Worm (Caenorhabditis elegans): Measurements from ENCODE around the gene eat-20.

The eat-20 gene

DNA sequence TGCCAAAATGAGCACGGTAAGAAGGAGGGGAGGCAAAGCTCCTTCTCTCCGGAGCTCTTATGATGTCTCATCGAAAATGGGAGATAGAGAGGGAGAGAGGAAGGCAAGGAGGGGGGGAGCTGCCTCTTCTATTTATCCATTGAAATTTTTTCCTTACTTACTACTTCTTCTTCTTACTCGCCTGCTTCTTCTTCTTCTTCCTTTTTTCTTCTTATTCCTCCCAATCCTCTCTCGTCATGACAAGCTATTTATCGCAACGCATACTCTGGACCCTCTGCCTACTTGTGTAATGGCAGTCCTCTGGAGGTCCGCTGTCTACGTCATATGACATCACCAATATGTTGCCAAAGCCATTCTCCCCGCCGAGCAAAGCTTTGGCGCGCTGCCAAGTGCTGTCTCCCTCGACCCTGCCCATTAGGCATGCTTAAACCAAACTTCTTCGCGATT is 25.4 kb downstream of the eat-20 start (continued):
- no peak for TF ChIP-seq F23B12.7 (tag; optimal IDR thresholded peaks at IDR 0.05; ENCODE audit: insufficient read depth)
- TF ChIP-seq B0035.1 (tag; optimal IDR thresholded peaks at IDR 0.05) = no peak
- TF ChIP-seq ets-4 (GFP tag; optimal IDR thresholded peaks at IDR 0.05) = no peak
- TF ChIP-seq snpc-4 (GFP tag; optimal IDR thresholded peaks at IDR 0.05) = no peak
- TF ChIP-seq snpc-4 (tag; optimal IDR thresholded peaks at IDR 0.05) = peak in 1 of 4 experiments; percentile 23
- no peak for TF ChIP-seq dpff-1 (tag; optimal IDR thresholded peaks at IDR 0.05)
- TF ChIP-seq akir-1 (GFP tag; optimal IDR thresholded peaks at IDR 0.05) = no peak
- TF ChIP-seq lin-26 (GFP tag; IDR thresholded peaks at IDR 0.05) = no peak
- TF ChIP-seq F49E8.2 (tag; optimal IDR thresholded peaks at IDR 0.05; ENCODE audit: insufficient read depth) = no peak
- no peak for TF ChIP-seq egl-18 (GFP tag; IDR thresholded peaks at IDR 0.05)
- no peak for TF ChIP-seq C17E4.6 (GFP tag; IDR thresholded peaks at IDR 0.05)
- no peak for TF ChIP-seq attf-3 (GFP tag; conservative IDR thresholded peaks at IDR 0.05)
- TF ChIP-seq mcd-1 (GFP tag; IDR thresholded peaks at IDR 0.05) = peak; percentile 42
- TF ChIP-seq ceh-40 (GFP tag; IDR thresholded peaks at IDR 0.05) = no peak
- peak; percentile 8 for TF ChIP-seq athp-1 (tag; optimal IDR thresholded peaks at IDR 0.05)
- no peak for TF ChIP-seq lag-1 (GFP tag; IDR thresholded peaks at IDR 0.05)
- TF ChIP-seq F10E7.11 (tag; optimal IDR thresholded peaks at IDR 0.05) = no peak
- no peak for TF ChIP-seq die-1 (tag; optimal IDR thresholded peaks at IDR 0.05)
- no peak for TF ChIP-seq ekl-4 (GFP tag; IDR thresholded peaks at IDR 0.05)
- no peak for TF ChIP-seq Y53F4B.3 (GFP tag; IDR thresholded peaks at IDR 0.05)
- TF ChIP-seq bed-2 (GFP tag; IDR thresholded peaks at IDR 0.05) = no peak
- TF ChIP-seq nfya-1 (tag; optimal IDR thresholded peaks at IDR 0.05; ENCODE audit: borderline replicate concordance, insufficient read depth) = no peak
- TF ChIP-seq zim-3 (tag; optimal IDR thresholded peaks at IDR 0.05) = no peak
- TF ChIP-seq hmg-1.2 (GFP tag; IDR thresholded peaks at IDR 0.05) = peak; percentile 34
- no peak for TF ChIP-seq B0261.1 (tag; optimal IDR thresholded peaks at IDR 0.05)
- TF ChIP-seq mel-28 (tag; optimal IDR thresholded peaks at IDR 0.05; ENCODE audit: borderline replicate concordance) = no peak
- TF ChIP-seq T26A5.8 (tag; optimal IDR thresholded peaks at IDR 0.05) = no peak
- peak; percentile 71 for TF ChIP-seq ceh-27 (GFP tag; optimal IDR thresholded peaks at IDR 0.05)
- TF ChIP-seq F55B11.4 (tag; optimal IDR thresholded peaks at IDR 0.05; ENCODE audit: borderline replicate concordance, insufficient read depth) = no peak
- no peak for TF ChIP-seq rec-8 (tag; optimal IDR thresholded peaks at IDR 0.05)
- TF ChIP-seq sea-2 (GFP tag; IDR thresholded peaks at IDR 0.05) = no peak
- no peak for TF ChIP-seq nhr-27 (tag; optimal IDR thresholded peaks at IDR 0.05)
- no peak for TF ChIP-seq ztf-6 (GFP tag; IDR thresholded peaks at IDR 0.05)
- no peak for TF ChIP-seq T07F8.4 (tag; optimal IDR thresholded peaks at IDR 0.05)
- TF ChIP-seq lsy-27 (tag; optimal IDR thresholded peaks at IDR 0.05; ENCODE audit: borderline replicate concordance, insufficient read depth) = no peak
- no peak for TF ChIP-seq sdz-38 (tag; optimal IDR thresholded peaks at IDR 0.05)
- TF ChIP-seq ama-1 (optimal IDR thresholded peaks at IDR 0.05) = no peak
- no peak for TF ChIP-seq ama-1 (GFP tag; optimal IDR thresholded peaks at IDR 0.05)
- TF ChIP-seq Y79H2A.3 (GFP tag; conservative IDR thresholded peaks at IDR 0.05) = no peak
- no peak for TF ChIP-seq F57C9.4 (tag; optimal IDR thresholded peaks at IDR 0.05)
- no peak for TF ChIP-seq tlf-1 (GFP tag; optimal IDR thresholded peaks at IDR 0.05)
- TF ChIP-seq dpl-1 (GFP tag; optimal IDR thresholded peaks at IDR 0.05) = no peak
- TF ChIP-seq F22D6.2 (tag; optimal IDR thresholded peaks at IDR 0.05) = no peak
- no peak for TF ChIP-seq aptf-2 (GFP tag; conservative IDR thresholded peaks at IDR 0.05)
- TF ChIP-seq him-1 (tag; optimal IDR thresholded peaks at IDR 0.05) = no peak
- TF ChIP-seq lir-1 (GFP tag; conservative IDR thresholded peaks at IDR 0.05) = no peak
- TF ChIP-seq zfh-2 (GFP tag; conservative IDR thresholded peaks at IDR 0.05) = peak; percentile 84
- TF ChIP-seq F52B5.7 (tag; optimal IDR thresholded peaks at IDR 0.05) = no peak
- no peak for TF ChIP-seq pha-4 (tag; optimal IDR thresholded peaks at IDR 0.05)
